Fruit fly (Drosophila melanogaster) Kc167 (cell line): ENCODE results near the gene CG4701.

Experiments
- Myc ChIP-seq: fragments of >200 bp; optimal IDR thresholded peaks from 2 replicates; lab custom pipeline; 2017; ENCODE audit warnings: missing external identifiers
- Sin3A ChIP-seq: fragments of >200 bp; optimal IDR thresholded peaks from 2 replicates; lab custom pipeline; 2018; ENCODE audit warnings: missing external identifiers
- h ChIP-seq: fragments of >200 bp; optimal IDR thresholded peaks from 3 replicates; lab custom pipeline; 2018; ENCODE audit warnings: missing external identifiers
- insv ChIP-seq: fragments of >200 bp; optimal IDR thresholded peaks from 3 replicates; lab custom pipeline; 2018; ENCODE audit warnings: missing external identifiers
- psq ChIP-seq: fragments of >200 bp; optimal IDR thresholded peaks from 2 replicates; lab custom pipeline; 2017; ENCODE audit warnings: missing external identifiers
- ttk ChIP-seq: sonication (Bioruptor generic); optimal IDR thresholded peaks from 2 replicates; lab custom pipeline; 2017; ENCODE audit warnings: missing external identifiers

Gene CG4701

DNA sequence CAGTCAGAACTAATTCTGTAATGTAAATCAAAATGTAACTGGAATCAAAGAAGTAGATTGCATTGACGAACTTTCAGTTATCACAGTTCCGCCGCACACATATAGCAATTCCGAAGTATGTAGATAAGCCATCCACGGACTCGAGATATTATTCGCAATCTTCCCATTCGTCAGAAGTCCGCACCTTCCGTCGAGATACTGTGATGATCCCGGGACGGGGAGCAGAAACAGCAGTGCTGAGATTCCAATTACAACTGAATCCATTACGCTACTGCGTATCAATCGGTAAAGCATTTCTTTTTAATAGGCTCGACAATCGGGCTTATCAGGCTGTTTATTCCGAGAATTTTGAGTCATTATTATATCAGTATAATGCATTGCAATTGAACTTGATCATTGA is 9.0 kb downstream of the CG4701 start, which contains the start of gene CG4650:
TSS of gene CG4650 (minus strand) at position 269 of the 400 bp plus-strand sequence.
- TF ChIP-seq Myc (lab: Kevin White, UChicago) (no peak), psq (lab: Kevin White, UChicago) (no peak), h (lab: Kevin White, UChicago) (no peak), insv (lab: Kevin White, UChicago) (no peak), Sin3A (lab: Kevin White, UChicago) (no peak), ttk (lab: Kevin White, UChicago) (no peak)

DNA sequence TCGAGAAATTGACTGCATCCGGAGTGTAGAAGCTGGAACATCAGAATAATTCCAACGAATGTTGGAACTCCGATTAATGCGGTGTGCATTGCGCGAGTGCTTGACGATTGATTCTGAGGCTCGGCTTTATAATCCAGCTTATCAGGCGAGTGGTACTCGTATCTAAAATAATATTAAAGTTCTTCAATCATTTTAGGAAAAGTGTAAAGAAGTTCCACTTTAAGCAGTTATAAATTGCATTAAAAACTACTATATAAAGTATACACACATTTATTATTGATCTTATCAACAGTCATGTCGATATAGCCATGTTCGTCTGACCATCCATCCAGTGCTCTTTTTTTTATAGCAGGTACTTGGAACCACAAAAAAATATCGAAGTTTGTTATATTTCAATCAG is 18.8 kb downstream of the CG4701 start, which contains the start of gene CG18636:
TSS of gene CG18636 (minus strand) at position 101 of the 400 bp plus-strand sequence.
- TF ChIP-seq ttk (lab: Kevin White, UChicago) = no peak
- no peak for TF ChIP-seq h (lab: Kevin White, UChicago)
- TF ChIP-seq Sin3A (lab: Kevin White, UChicago) = no peak
- TF ChIP-seq insv (lab: Kevin White, UChicago) = no peak
- no peak for TF ChIP-seq Myc (lab: Kevin White, UChicago)
- no peak for TF ChIP-seq psq (lab: Kevin White, UChicago)

- TF ChIP-seq psq (lab: Kevin White, UChicago) = no peak
- TF ChIP-seq insv (lab: Kevin White, UChicago) = no peak
- TF ChIP-seq ttk (lab: Kevin White, UChicago) = no peak
- no peak for TF ChIP-seq h (lab: Kevin White, UChicago)
- no peak for TF ChIP-seq Myc (lab: Kevin White, UChicago)
These were observed 30.8 kb downstream of the CG4701 start, which contains the start of gene CG18420 for dm6 chr2L:14796542-14796941. TSS of gene CG18420 (minus strand) at chr2L:14796642.

DNA sequence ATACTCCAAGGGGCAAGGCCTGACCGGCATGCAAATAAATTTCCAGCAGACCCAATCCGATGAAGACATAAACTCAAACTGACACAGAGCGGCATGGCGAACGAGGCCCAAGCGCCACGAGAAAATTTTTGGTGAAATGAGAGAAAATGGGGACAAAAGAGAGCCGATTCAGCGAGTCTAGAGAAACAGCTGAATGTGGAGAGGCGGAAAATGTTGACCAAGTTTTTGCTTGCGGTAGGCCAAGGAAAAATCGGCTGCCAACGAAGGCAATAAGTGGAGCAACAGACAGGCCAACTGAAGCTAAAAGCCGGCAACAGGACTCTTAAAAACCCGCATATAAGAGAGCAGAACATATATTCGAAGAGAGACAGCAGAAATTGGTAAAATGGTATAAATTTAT is 31.8 kb downstream of the CG4701 start:
- TF ChIP-seq insv (lab: Kevin White, UChicago) (no peak), ttk (lab: Kevin White, UChicago) (no peak), Myc (lab: Kevin White, UChicago) (no peak), psq (lab: Kevin White, UChicago) (no peak)

- TF ChIP-seq Sin3A (lab: Kevin White, UChicago) (no peak), Myc (lab: Kevin White, UChicago) (no peak), psq (lab: Kevin White, UChicago) (no peak), h (lab: Kevin White, UChicago) (no peak), insv (lab: Kevin White, UChicago) (no peak), ttk (lab: Kevin White, UChicago) (no peak)
These were observed 36.3 kb downstream of the CG4701 start, which contains the start of gene CG33308 for dm6 chr2L:14802034-14802433. TSS of gene CG33308 (plus strand) at chr2L:14802334.

- TF ChIP-seq insv (lab: Kevin White, UChicago) (no peak), Myc (lab: Kevin White, UChicago) (no peak), ttk (lab: Kevin White, UChicago) (no peak), h (lab: Kevin White, UChicago) (no peak), psq (lab: Kevin White, UChicago) (no peak), Sin3A (lab: Kevin White, UChicago) (no peak)
These were observed 44.8 kb downstream of the CG4701 start, which contains the start of gene CG33309 for dm6 chr2L:14810461-14810860. TSS of gene CG33309 (plus strand) at chr2L:14810761.
